Worm (Caenorhabditis elegans) whole organism, midembryonic: Measurements from ENCODE around the gene flp-1.

Experiments
- T22C8.4 ChIP-seq: fragments of 200-800 bp; sonication (Bioruptor generic); IDR thresholded peaks from 2 replicates; pipeline ENCODE4 v1.3.6; 2022; ENCODE audit warnings: missing genetic modification characterization, missing compliant biosample characterization
- cog-1 ChIP-seq: sonication (generic microtip); optimal IDR thresholded peaks from 2 replicates; lab custom pipeline; 2016; ENCODE audit warnings: missing genetic modification characterization, missing compliant biosample characterization
- flt-1 ChIP-seq: fragments of 200-800 bp; sonication (Bioruptor generic); IDR thresholded peaks from 2 replicates; pipeline ENCODE4 v1.3.6; 2022; ENCODE audit warnings: missing genetic modification characterization, missing compliant biosample characterization
- klf-2 ChIP-seq: fragments of 200-800 bp; sonication (Bioruptor generic); conservative IDR thresholded peaks from 2 replicates; pipeline ENCODE4 v1.3.6; 2022; ENCODE audit warnings: missing genetic modification reagents, missing genetic modification characterization, missing compliant biosample characterization
- ref-1 ChIP-seq: fragments of 200-800 bp; sonication (Bioruptor generic); conservative IDR thresholded peaks from 2 replicates; pipeline ENCODE4 v1.3.6; 2022; ENCODE audit warnings: missing genetic modification reagents, missing genetic modification characterization, missing compliant biosample characterization
- tab-1 ChIP-seq: fragments of 200-800 bp; sonication (Bioruptor generic); IDR thresholded peaks from 2 replicates; pipeline ENCODE4 v1.3.6; 2022; ENCODE audit warnings: missing genetic modification characterization, missing compliant biosample characterization
- ztf-23 ChIP-seq: fragments of 200-800 bp; sonication (Bioruptor generic); IDR thresholded peaks from 2 replicates; pipeline ENCODE4 v1.3.6; 2022; ENCODE audit warnings: missing genetic modification reagents, missing genetic modification characterization, missing compliant biosample characterization

DNA sequence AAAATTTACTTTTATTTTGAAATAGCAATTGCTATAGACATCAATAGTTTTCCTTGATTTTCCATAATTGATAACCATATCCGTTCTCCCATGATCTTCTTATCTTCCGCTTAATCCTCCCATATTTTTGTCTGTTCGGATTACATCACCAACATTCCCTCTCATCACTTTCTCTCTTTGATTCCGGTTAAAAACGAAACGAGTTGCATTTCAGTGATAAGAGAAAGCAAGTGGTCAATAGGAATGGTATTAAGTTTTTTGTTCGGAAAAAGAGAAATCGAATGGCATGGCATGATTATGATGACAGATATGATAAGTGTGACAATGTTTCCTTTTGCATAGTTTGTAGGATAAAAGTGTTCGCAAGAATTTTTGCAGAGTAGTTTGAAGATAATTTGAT, 32.5 kb upstream of the flp-1 start:
- no peak for TF ChIP-seq flt-1 (GFP tag; lab: Robert Waterston, UW)
- TF ChIP-seq tab-1 (GFP tag; lab: Robert Waterston, UW): no peak
- no peak for TF ChIP-seq klf-2
- no peak for TF ChIP-seq T22C8.4 (GFP tag; lab: Robert Waterston, UW)
- no peak for TF ChIP-seq cog-1 (tag; lab: Kevin White, UChicago)
- TF ChIP-seq ref-1 (GFP tag; lab: Robert Waterston, UW): no peak
- no peak for TF ChIP-seq ztf-23
